Fruit fly (Drosophila melanogaster) whole organism, embryonic: ENCODE results near the gene CG3726.
A peak's percentile ranks its signal among the peaks of the same experiment; 100 is the strongest.

Source experiments
- Awh ChIP-seq: fragments of 200-800 bp; sonication (Bioruptor generic); IDR thresholded peaks from 2 replicates; pipeline ENCODE4, ENCODE4 v1.3.6; 2022; ENCODE audit warnings: missing biosample characterization, missing genetic modification characterization
- B-H2 ChIP-seq: fragments of 200-800 bp; sonication (Bioruptor generic); optimal IDR thresholded peaks from 2 replicates; lab custom pipeline; 2018; ENCODE audit warnings: missing biosample characterization, mild to moderate bottlenecking, missing genetic modification characterization
- Blimp-1 ChIP-seq: fragments of 200-800 bp; sonication (Bioruptor generic); optimal IDR thresholded peaks from 3 replicates; lab custom pipeline; 2018; ENCODE audit warnings: missing biosample characterization, missing genetic modification characterization, mild to moderate bottlenecking, moderate library complexity, missing genetic modification reagents
- CG10147 ChIP-seq: fragments of 200-800 bp; sonication (Bioruptor generic); optimal IDR thresholded peaks from 2 replicates; lab custom pipeline; 2019; ENCODE audit warnings: missing biosample characterization, mild to moderate bottlenecking, missing genetic modification characterization, moderate library complexity
- CG10321 ChIP-seq: fragments of 200-800 bp; sonication (Bioruptor generic); IDR thresholded peaks from 2 replicates; pipeline ENCODE4 v1.3.6; 2022; ENCODE audit warnings: missing biosample characterization, missing genetic modification characterization
- CG10366 ChIP-seq: fragments of 200-800 bp; sonication (Bioruptor generic); IDR thresholded peaks from 2 replicates; pipeline ENCODE4 v1.3.6; 2022; ENCODE audit warnings: missing biosample characterization, missing genetic modification characterization
- CG12155 ChIP-seq: fragments of 200-800 bp; sonication (Bioruptor generic); optimal IDR thresholded peaks from 3 replicates; lab custom pipeline; 2016; ENCODE audit warnings: missing biosample characterization, missing genetic modification characterization
- CG12659 ChIP-seq: fragments of 200-800 bp; sonication (Bioruptor generic); optimal IDR thresholded peaks from 3 replicates; lab custom pipeline; 2017; ENCODE audit warnings: mild to moderate bottlenecking, missing biosample characterization, missing genetic modification reagents, missing genetic modification characterization
- CG15269 ChIP-seq: fragments of 200-800 bp; sonication (Bioruptor generic); optimal IDR thresholded peaks from 2 replicates; lab custom pipeline; 2018; ENCODE audit warnings: missing biosample characterization, mild to moderate bottlenecking, missing genetic modification characterization, moderate library complexity
- CG33213 ChIP-seq: fragments of 200-800 bp; sonication (Bioruptor generic); optimal IDR thresholded peaks from 3 replicates; lab custom pipeline; 2016; ENCODE audit warnings: missing biosample characterization, missing genetic modification characterization
- CG4730 ChIP-seq: fragments of 200-800 bp; sonication (Bioruptor generic); IDR thresholded peaks from 2 replicates; pipeline ENCODE4 v1.3.6; 2022; ENCODE audit warnings: missing biosample characterization, missing genetic modification characterization
- CG4820 ChIP-seq: fragments of 200-800 bp; sonication (Bioruptor generic); optimal IDR thresholded peaks from 3 replicates; lab custom pipeline; 2016; ENCODE audit warnings: missing biosample characterization, missing genetic modification characterization
- CG5180 ChIP-seq: fragments of 200-800 bp; sonication (Bioruptor generic); optimal IDR thresholded peaks from 3 replicates; lab custom pipeline; 2017; ENCODE audit warnings: missing biosample characterization, missing genetic modification characterization, mild to moderate bottlenecking, moderate library complexity, missing genetic modification reagents
- CG6683 ChIP-seq: fragments of 200-800 bp; sonication (Bioruptor generic); optimal IDR thresholded peaks from 2 replicates; lab custom pipeline; 2017; ENCODE audit warnings: missing biosample characterization, mild to moderate bottlenecking, missing genetic modification characterization, missing genetic modification reagents
- CG7745 ChIP-seq: fragments of 200-800 bp; sonication (Bioruptor generic); optimal IDR thresholded peaks from 2 replicates; lab custom pipeline; 2018; ENCODE audit warnings: missing biosample characterization, mild to moderate bottlenecking, missing genetic modification characterization, moderate library complexity
- D ChIP-seq, 2 experiments: fragments of 200-800 bp in 1 of 2; fragments of >200 bp in 1 of 2; sonication (Bioruptor generic) in 1 of 2; optimal IDR thresholded peaks; 2 replicates in 1 of 2; 3 replicates in 1 of 2; lab custom pipeline; 2017; ENCODE audit warnings: mild to moderate bottlenecking in 1 of 2, missing biosample characterization in 1 of 2, missing genetic modification characterization in 1 of 2, missing genetic modification reagents in 1 of 2
- Fer1 ChIP-seq: fragments of 200-800 bp; sonication (Bioruptor generic); optimal IDR thresholded peaks from 2 replicates; lab custom pipeline; 2017; ENCODE audit warnings: missing biosample characterization, mild to moderate bottlenecking, missing genetic modification characterization
- Gug ChIP-seq: fragments of 200-800 bp; sonication (Bioruptor generic); IDR thresholded peaks from 4 replicates; pipeline ENCODE4 v1.3.6; 2022; ENCODE audit warnings: missing biosample characterization, missing genetic modification characterization
- Hr39 ChIP-seq: fragments of >200 bp; optimal IDR thresholded peaks from 2 replicates; lab custom pipeline; 2017
- NFAT ChIP-seq: fragments of 200-800 bp; sonication (Bioruptor generic); IDR thresholded peaks from 2 replicates; pipeline ENCODE4 v1.3.6; 2022; ENCODE audit warnings: missing biosample characterization, missing genetic modification characterization
- Sin3A ChIP-seq: fragments of >200 bp; optimal IDR thresholded peaks from 2 replicates; lab custom pipeline; 2018
- Sox102F ChIP-seq: fragments of 200-800 bp; sonication (Bioruptor generic); optimal IDR thresholded peaks from 2 replicates; lab custom pipeline; 2018; ENCODE audit warnings: missing biosample characterization, mild to moderate bottlenecking, missing genetic modification characterization, moderate library complexity
- Ssrp ChIP-seq: fragments of 200-800 bp; sonication (Bioruptor generic); optimal IDR thresholded peaks from 2 replicates; lab custom pipeline; 2018; ENCODE audit warnings: missing biosample characterization, mild to moderate bottlenecking, missing genetic modification characterization, moderate library complexity
- ab ChIP-seq: fragments of 200-800 bp; sonication (Bioruptor generic); optimal IDR thresholded peaks from 2 replicates; lab custom pipeline; 2016; ENCODE audit warnings: missing biosample characterization, missing genetic modification characterization
- ase ChIP-seq: fragments of 200-800 bp; sonication (Bioruptor generic); IDR thresholded peaks from 3 replicates; pipeline ENCODE4 v1.3.6; 2022; ENCODE audit warnings: missing biosample characterization, missing genetic modification characterization
- bcd ChIP-seq: fragments of 200-800 bp; sonication (Bioruptor generic); optimal IDR thresholded peaks from 2 replicates; lab custom pipeline; 2017; ENCODE audit warnings: missing biosample characterization, mild to moderate bottlenecking, missing genetic modification characterization
- bsh ChIP-seq, 2 experiments: fragments of 200-800 bp; sonication (Bioruptor generic); optimal IDR thresholded peaks; 2 replicates each; lab custom pipeline; 2017 to 2018; ENCODE audit warnings: mild to moderate bottlenecking in 2 of 2, missing biosample characterization in 2 of 2, missing genetic modification characterization in 2 of 2, moderate library complexity in 1 of 2
- crp ChIP-seq, 2 experiments: fragments of 200-800 bp; sonication (Bioruptor generic); optimal IDR thresholded peaks; 2 replicates in 1 of 2; 3 replicates in 1 of 2; lab custom pipeline; 2017; ENCODE audit warnings: missing biosample characterization in 2 of 2, missing genetic modification characterization in 2 of 2, mild to moderate bottlenecking in 1 of 2, moderate library complexity in 1 of 2
- dmrt11E ChIP-seq: fragments of 200-800 bp; sonication (Bioruptor generic); optimal IDR thresholded peaks from 3 replicates; lab custom pipeline; 2018; ENCODE audit warnings: missing biosample characterization, mild to moderate bottlenecking, missing genetic modification characterization, moderate library complexity
- emc ChIP-seq: fragments of 200-800 bp; sonication (Bioruptor generic); optimal IDR thresholded peaks from 2 replicates; lab custom pipeline; 2016; ENCODE audit warnings: missing biosample characterization, missing genetic modification characterization
- fd102C ChIP-seq: fragments of 200-800 bp; sonication (Bioruptor generic); optimal IDR thresholded peaks from 2 replicates; lab custom pipeline; 2018; ENCODE audit warnings: missing biosample characterization, mild to moderate bottlenecking, missing genetic modification characterization, moderate library complexity
- fd64A ChIP-seq: fragments of 200-800 bp; sonication (Bioruptor generic); optimal IDR thresholded peaks from 3 replicates; lab custom pipeline; 2018; ENCODE audit warnings: missing biosample characterization, mild to moderate bottlenecking, missing genetic modification characterization
- fu2 ChIP-seq: fragments of 200-800 bp; sonication (Bioruptor generic); optimal IDR thresholded peaks from 2 replicates; lab custom pipeline; 2016; ENCODE audit warnings: missing biosample characterization, missing genetic modification characterization
- jing ChIP-seq: fragments of 200-800 bp; sonication (Bioruptor generic); optimal IDR thresholded peaks from 2 replicates; lab custom pipeline; 2018; ENCODE audit warnings: missing biosample characterization, mild to moderate bottlenecking, missing genetic modification characterization
- knrl ChIP-seq: fragments of 200-800 bp; sonication (Bioruptor generic); IDR thresholded peaks from 3 replicates; pipeline ENCODE4 v1.3.6; 2022; ENCODE audit warnings: missing biosample characterization, missing genetic modification characterization; ENCODE audit not compliant: partially characterized antibody
- maf-S ChIP-seq: fragments of 200-800 bp; sonication (Bioruptor generic); optimal IDR thresholded peaks from 2 replicates; lab custom pipeline; 2016; ENCODE audit warnings: missing biosample characterization, missing genetic modification characterization
- nmo ChIP-seq: fragments of 200-800 bp; sonication (Bioruptor generic); optimal IDR thresholded peaks from 2 replicates; lab custom pipeline; 2018; ENCODE audit warnings: missing biosample characterization, mild to moderate bottlenecking, missing genetic modification characterization, moderate library complexity
- pita ChIP-seq: fragments of 200-800 bp; sonication (Bioruptor generic); optimal IDR thresholded peaks from 2 replicates; lab custom pipeline; 2017; ENCODE audit warnings: missing biosample characterization, mild to moderate bottlenecking, missing genetic modification characterization
- psq ChIP-seq: fragments of 200-800 bp; sonication (Bioruptor generic); optimal IDR thresholded peaks from 2 replicates; lab custom pipeline; 2017; ENCODE audit warnings: missing biosample characterization, missing genetic modification characterization
- pum ChIP-seq: fragments of 200-800 bp; sonication (Bioruptor generic); optimal IDR thresholded peaks from 2 replicates; lab custom pipeline; 2016; ENCODE audit warnings: missing biosample characterization, missing genetic modification characterization
- slbo ChIP-seq: fragments of 200-800 bp; sonication (Bioruptor generic); IDR thresholded peaks from 2 replicates; pipeline ENCODE4 v1.3.6; 2022; ENCODE audit warnings: missing biosample characterization, missing genetic modification characterization
- slou ChIP-seq: fragments of 200-800 bp; sonication (Bioruptor generic); optimal IDR thresholded peaks from 3 replicates; lab custom pipeline; 2016; ENCODE audit warnings: missing biosample characterization, missing genetic modification characterization
- slp2 ChIP-seq: fragments of 200-800 bp; sonication (Bioruptor generic); optimal IDR thresholded peaks from 2 replicates; lab custom pipeline; 2016; ENCODE audit warnings: missing biosample characterization, missing genetic modification characterization
- wor ChIP-seq: fragments of 200-800 bp; sonication (Bioruptor generic); IDR thresholded peaks from 2 replicates; pipeline ENCODE4 v1.3.6; 2022; ENCODE audit warnings: missing biosample characterization, missing genetic modification characterization
- zfh2 ChIP-seq: fragments of 200-800 bp; sonication (Bioruptor generic); optimal IDR thresholded peaks from 2 replicates; lab custom pipeline; 2016; ENCODE audit warnings: missing biosample characterization, missing genetic modification characterization

The CG3726 gene

dm6 chrX:5895821-5896550, 20.9 kb upstream of the CG3726 start (continued):
- peak; percentile 68 for TF ChIP-seq CG33213 (GFP tag; lab: Kevin White, UChicago)
- no peak for TF ChIP-seq D (optimal IDR thresholded peaks at IDR 0.05; lab: Kevin White, UChicago)
- TF ChIP-seq D (GFP tag; optimal IDR thresholded peaks at IDR 0.05; lab: Kevin White, UChicago): peak; percentile 92
- TF ChIP-seq maf-S (GFP tag; lab: Kevin White, UChicago): peak; percentile 71

- TF ChIP-seq ase (GFP tag; lab: Robert Waterston, UW) (peak; percentile 40; the same call in 1 of the 3 replicates), CG12659 (peak; percentile 14), ab (GFP tag; lab: Kevin White, UChicago) (no peak), Ssrp (tag; lab: Kevin White, UChicago) (no peak), bsh (GFP tag; optimal IDR thresholded peaks at IDR 0.05; lab: Kevin White, UChicago) (peak in 1 of 2 experiments; percentile 61), crp (GFP tag; optimal IDR thresholded peaks at IDR 0.05; lab: Kevin White, UChicago) (no peak), Fer1 (GFP tag; lab: Kevin White, UChicago) (no peak), knrl (GFP tag; lab: Robert Waterston, UW) (no peak), nmo (GFP tag; lab: Kevin White, UChicago) (peak; percentile 44), CG15269 (tag; lab: Kevin White, UChicago) (peak; percentile 30), jing (GFP tag; lab: Kevin White, UChicago) (no peak), bcd (GFP tag; lab: Kevin White, UChicago) (peak; percentile 16), zfh2 (GFP tag; lab: Kevin White, UChicago) (no peak), fd102C (GFP tag; lab: Kevin White, UChicago) (no peak), Sin3A (lab: Kevin White, UChicago) (no peak), slbo (GFP tag; lab: Robert Waterston, UW) (peak; percentile 39; the same call in 1 of the 2 replicates), Awh (GFP tag; lab: Robert Waterston, UW) (0 out of 2 replicates have a peak, but pooled peaks have one; percentile 28), pum (GFP tag; lab: Kevin White, UChicago) (no peak), NFAT (no peak), Gug (no peak), CG12155 (GFP tag; lab: Kevin White, UChicago) (peak; percentile 13), CG5180 (GFP tag; lab: Kevin White, UChicago) (no peak), CG10321 (peak; percentile 35; the same call in 1 of the 2 replicates), psq (GFP tag; lab: Kevin White, UChicago) (no peak), CG7745 (tag; lab: Kevin White, UChicago) (no peak), dmrt11E (tag; lab: Kevin White, UChicago) (peak; percentile 1), wor (GFP tag; lab: Robert Waterston, UW) (no peak), emc (GFP tag; lab: Kevin White, UChicago) (no peak), fd64A (GFP tag; lab: Kevin White, UChicago) (no peak), slou (GFP tag; lab: Kevin White, UChicago) (no peak), Blimp-1 (peak; percentile 29), CG4820 (GFP tag; lab: Kevin White, UChicago) (no peak), CG10366 (GFP tag; lab: Robert Waterston, UW) (peak; percentile 48), fu2 (GFP tag; lab: Kevin White, UChicago) (no peak), Sox102F (GFP tag; lab: Kevin White, UChicago) (peak; percentile 53), pita (GFP tag; lab: Kevin White, UChicago) (no peak), CG10147 (GFP tag; lab: Kevin White, UChicago) (no peak), CG4730 (GFP tag; lab: Robert Waterston, UW) (peak; percentile 36; the same call in 1 of the 2 replicates), Hr39 (lab: Kevin White, UChicago) (no peak), CG6683 (GFP tag; lab: Kevin White, UChicago) (no peak), B-H2 (no peak), slp2 (GFP tag; lab: Kevin White, UChicago) (no peak)
Observed at dm6 chrX:5896809-5897700, 19.8 kb upstream of the CG3726 start.
